Worm (Caenorhabditis elegans): ENCODE data around the gene F58D2.5.

F58D2.5 gene

DNA sequence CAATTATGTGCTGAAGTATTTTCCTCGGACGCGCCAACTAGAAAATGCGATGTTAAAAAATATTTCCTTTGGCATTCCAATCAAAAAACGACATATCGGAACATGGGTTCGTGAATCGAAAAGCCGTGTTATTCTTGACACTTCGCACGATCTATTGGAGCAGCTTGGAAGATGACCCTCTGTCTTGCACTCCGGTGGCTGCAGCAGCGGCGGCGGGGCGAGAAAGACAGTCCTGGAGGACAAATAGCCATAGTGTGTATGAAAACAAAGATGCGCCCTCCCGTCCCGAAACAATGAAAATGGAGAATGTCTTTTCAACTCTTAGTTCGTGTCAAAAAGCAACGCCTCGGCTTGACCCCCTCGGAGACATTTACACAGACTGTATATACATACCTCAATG is 25.6 kb downstream of the F58D2.5 start:
- TF ChIP-seq F13C5.2 (tag; optimal IDR thresholded peaks at IDR 0.05) (no peak), hmbx-1 (tag; optimal IDR thresholded peaks at IDR 0.05) (no peak), sea-1 (GFP tag; conservative IDR thresholded peaks at IDR 0.05) (no peak), ceh-13 (GFP tag; optimal IDR thresholded peaks at IDR 0.05) (no peak), flt-1 (GFP tag; IDR thresholded peaks at IDR 0.05) (no peak), tra-4 (tag; optimal IDR thresholded peaks at IDR 0.05) (no peak), scrt-1 (GFP tag; IDR thresholded peaks at IDR 0.05) (no peak), tbx-37 (GFP tag; conservative IDR thresholded peaks at IDR 0.05) (no peak), hnd-1 (tag; optimal IDR thresholded peaks at IDR 0.05) (no peak), pes-1 (GFP tag; IDR thresholded peaks at IDR 0.05) (no peak), ama-1 (optimal IDR thresholded peaks at IDR 0.05) (no peak), B0310.2 (tag; optimal IDR thresholded peaks at IDR 0.05) (no peak), aly-1 (tag; optimal IDR thresholded peaks at IDR 0.05) (no peak)

DNA sequence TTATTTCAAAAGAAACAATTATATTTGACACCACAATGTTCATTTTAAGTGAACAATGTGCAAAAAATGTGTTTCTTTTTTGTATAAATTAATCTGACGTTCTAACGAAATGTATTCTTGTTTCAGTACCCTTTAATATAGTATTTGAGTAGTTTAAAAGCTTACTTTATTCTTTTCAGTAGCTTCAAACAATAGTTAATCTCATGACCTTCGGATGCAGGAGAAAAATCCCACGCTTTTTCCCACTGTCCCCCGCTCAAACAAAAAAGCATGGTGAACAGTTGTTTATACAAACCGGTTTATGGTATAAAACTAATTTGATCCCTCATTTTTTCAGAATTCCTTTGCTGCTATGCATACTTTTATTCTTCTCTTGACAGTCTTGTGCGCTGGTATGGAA is 28.0 kb downstream of the F58D2.5 start, which contains the start of gene scl-14:
scl-14 (plus strand) TSS at position 301 of the 400 bp plus-strand sequence.
- no peak for TF ChIP-seq hnd-1 (tag; optimal IDR thresholded peaks at IDR 0.05)
- no peak for TF ChIP-seq tra-4 (tag; optimal IDR thresholded peaks at IDR 0.05)
- TF ChIP-seq ama-1 (optimal IDR thresholded peaks at IDR 0.05): no peak
- TF ChIP-seq ceh-36 (tag; optimal IDR thresholded peaks at IDR 0.05): no peak
- no peak for TF ChIP-seq aly-1 (tag; optimal IDR thresholded peaks at IDR 0.05)
- no peak for TF ChIP-seq hmg-4 (GFP tag; optimal IDR thresholded peaks at IDR 0.05)
- TF ChIP-seq F13C5.2 (tag; optimal IDR thresholded peaks at IDR 0.05): no peak
- TF ChIP-seq ceh-13 (GFP tag; optimal IDR thresholded peaks at IDR 0.05): no peak
- TF ChIP-seq pes-1 (GFP tag; IDR thresholded peaks at IDR 0.05): no peak
- no peak for TF ChIP-seq flt-1 (GFP tag; IDR thresholded peaks at IDR 0.05)
- TF ChIP-seq tbx-11 (GFP tag; IDR thresholded peaks at IDR 0.05): no peak
- no peak for TF ChIP-seq B0310.2 (tag; optimal IDR thresholded peaks at IDR 0.05)

DNA sequence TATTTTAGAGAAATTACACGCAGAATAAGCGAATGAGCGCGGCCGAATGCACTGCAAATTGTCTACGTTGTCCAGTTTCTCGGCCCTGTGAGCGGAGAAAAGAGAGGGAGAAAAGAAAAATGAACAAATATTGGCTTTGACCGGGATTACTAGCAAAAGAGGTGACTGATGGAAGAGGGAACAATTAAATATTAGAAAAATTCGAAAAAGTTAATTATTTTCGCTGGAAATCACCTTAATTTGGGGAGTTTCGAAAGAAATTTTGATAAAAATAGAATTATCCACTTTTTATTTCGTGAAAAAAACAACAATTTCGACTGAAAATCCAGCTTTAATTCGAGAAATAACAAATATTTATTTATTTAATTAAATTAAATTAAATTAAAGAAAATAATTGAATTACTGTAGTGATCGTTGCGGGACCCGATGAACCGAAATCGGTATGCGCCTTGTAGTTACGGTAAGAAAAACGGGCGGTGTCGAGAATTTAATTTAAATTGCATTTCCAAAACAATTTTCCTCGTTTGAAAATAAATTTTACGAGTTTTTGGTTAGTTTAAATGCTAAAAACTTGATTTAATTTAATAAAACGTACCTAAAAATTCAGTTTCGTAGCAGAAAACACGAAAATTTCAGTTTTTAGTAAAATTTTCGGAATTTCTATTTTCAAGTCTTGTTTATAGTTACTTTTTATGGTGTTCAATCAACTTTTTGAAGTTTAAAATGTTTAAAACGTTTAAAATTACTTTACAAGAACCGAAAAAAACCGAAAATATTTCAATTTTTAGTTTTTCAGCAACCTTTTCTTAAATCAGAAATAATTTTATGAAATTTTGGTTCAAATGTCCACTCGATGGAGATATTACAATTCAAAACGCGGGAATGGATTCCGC is 38.5 kb downstream of the F58D2.5 start, which contains the start of the genes crld-1 and msh-5:
crld-1 (minus strand) TSS at position 51 of the 893 bp plus-strand sequence.
msh-5 (plus strand) TSS at position 843 of the 893 bp plus-strand sequence.
- no peak for TF ChIP-seq ceh-13 (GFP tag; optimal IDR thresholded peaks at IDR 0.05)
- no peak for TF ChIP-seq tbx-11 (GFP tag; IDR thresholded peaks at IDR 0.05)
- TF ChIP-seq hnd-1 (tag; optimal IDR thresholded peaks at IDR 0.05): no peak
- TF ChIP-seq F13C5.2 (tag; optimal IDR thresholded peaks at IDR 0.05): no peak
- no peak for TF ChIP-seq ama-1 (optimal IDR thresholded peaks at IDR 0.05)

DNA sequence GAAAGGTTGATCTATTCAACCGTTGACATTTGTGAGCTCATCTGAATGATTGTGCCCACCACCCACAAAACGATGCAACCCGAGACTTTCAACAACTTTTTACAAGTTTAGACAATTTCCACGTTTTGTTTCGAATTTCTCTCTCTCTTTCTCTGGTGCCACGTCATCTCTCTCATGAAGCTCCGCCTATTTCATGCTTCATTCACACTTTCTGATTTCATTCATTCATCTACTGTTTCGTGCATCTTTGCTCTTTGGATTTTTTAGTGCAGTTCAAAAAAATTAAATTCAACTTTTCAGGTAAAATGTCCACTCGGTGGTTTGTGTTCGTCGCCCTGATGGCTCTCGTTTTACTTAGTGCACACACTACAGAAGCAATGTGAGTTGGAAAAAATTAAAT is 43.9 kb downstream of the F58D2.5 start, which contains the start of gene nlp-79:
nlp-79 (plus strand) TSS at position 301 of the 400 bp plus-strand sequence.
- TF ChIP-seq B0310.2 (tag; optimal IDR thresholded peaks at IDR 0.05): no peak
- TF ChIP-seq tra-4 (tag; optimal IDR thresholded peaks at IDR 0.05): no peak
- TF ChIP-seq flt-1 (GFP tag; IDR thresholded peaks at IDR 0.05): no peak
- TF ChIP-seq pes-1 (GFP tag; IDR thresholded peaks at IDR 0.05): no peak

DNA sequence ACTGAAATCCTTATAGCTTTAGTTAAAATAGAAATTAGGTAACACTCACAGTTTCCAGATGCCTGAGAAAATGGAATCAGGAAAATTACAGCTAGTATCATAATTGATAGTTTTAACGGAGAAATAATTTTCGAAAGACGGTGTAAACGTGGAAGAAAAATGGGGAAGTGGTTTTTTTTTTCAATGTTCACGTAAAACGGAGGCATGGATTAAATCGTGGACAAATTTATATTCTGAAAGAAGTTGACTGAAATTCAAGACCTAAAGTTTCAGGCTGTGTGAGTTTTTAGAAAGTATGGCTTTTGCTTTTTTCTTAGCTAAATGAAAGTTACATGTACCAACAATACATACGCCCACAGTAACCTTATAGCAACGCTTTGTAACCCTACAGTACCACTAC is 50.9 kb downstream of the F58D2.5 start, which contains the start of gene spe-43:
spe-43 (minus strand) TSS at position 101 of the 400 bp plus-strand sequence.
- TF ChIP-seq B0310.2 (tag; optimal IDR thresholded peaks at IDR 0.05) (no peak), aly-1 (tag; optimal IDR thresholded peaks at IDR 0.05) (no peak), ceh-13 (GFP tag; optimal IDR thresholded peaks at IDR 0.05) (no peak), hmbx-1 (tag; optimal IDR thresholded peaks at IDR 0.05) (no peak), scrt-1 (GFP tag; IDR thresholded peaks at IDR 0.05) (no peak), tbx-37 (GFP tag; conservative IDR thresholded peaks at IDR 0.05) (no peak), F13C5.2 (tag; optimal IDR thresholded peaks at IDR 0.05) (no peak), tra-4 (tag; optimal IDR thresholded peaks at IDR 0.05) (no peak), ets-7 (tag; optimal IDR thresholded peaks at IDR 0.05) (no peak), flt-1 (GFP tag; IDR thresholded peaks at IDR 0.05) (no peak)

DNA sequence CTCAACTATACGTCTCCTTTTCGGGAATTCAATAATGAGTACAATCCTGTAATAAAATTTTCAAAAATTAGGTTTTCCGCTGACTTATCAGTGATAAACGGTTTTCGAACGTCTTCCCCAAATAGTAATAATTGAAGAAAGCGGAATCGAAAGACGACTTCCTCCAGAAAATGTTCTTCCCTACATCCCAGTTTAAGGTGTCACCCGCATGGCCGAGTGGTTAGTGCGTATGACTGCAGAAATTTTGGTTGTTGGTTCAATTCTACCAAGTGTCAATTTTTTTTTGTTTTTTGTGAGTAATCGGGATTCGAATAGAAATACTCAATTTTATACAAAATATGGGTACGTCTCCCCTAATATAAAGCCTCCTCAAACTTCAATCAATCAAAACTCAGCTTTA is 52.3 kb downstream of the F58D2.5 start:
- TF ChIP-seq sea-1 (GFP tag; conservative IDR thresholded peaks at IDR 0.05) (peak; percentile 73; the same call in 1 of the 2 replicates), pes-1 (GFP tag; IDR thresholded peaks at IDR 0.05) (peak; percentile 73), scrt-1 (GFP tag; IDR thresholded peaks at IDR 0.05) (peak; percentile 76), flt-1 (GFP tag; IDR thresholded peaks at IDR 0.05) (peak; percentile 71), tbx-37 (GFP tag; conservative IDR thresholded peaks at IDR 0.05) (0 out of 2 replicates have a peak, but pooled peaks have one; percentile 27)

Measured in whole organism, early embryonic.